Worm (Caenorhabditis elegans) whole organism, early embryonic: ENCODE results near the gene C08E8.6.

Experiments used
- ama-1 ChIP-seq: fragments of 150-350 bp; optimal IDR thresholded peaks from 2 replicates; lab custom pipeline; 2014
- ceh-36 ChIP-seq: sonication (generic microtip); optimal IDR thresholded peaks from 2 replicates; lab custom pipeline; 2016; ENCODE audit warnings: missing genetic modification characterization, inconsistent platforms, missing compliant biosample characterization

ce11 chrV:18371579-18371978 lies 3.4 kb upstream of the C08E8.6 start, which contains the start of gene C08E8.4:
- TF ChIP-seq ama-1 (lab: Kevin White, UChicago) (no peak), ceh-36 (tag; lab: Kevin White, UChicago) (no peak)
